Worm (Caenorhabditis elegans): ENCODE measurements around the gene slc-25A26.

- no peak for TF ChIP-seq lin-1 (GFP tag; IDR thresholded peaks at IDR 0.05)
- no peak for TF ChIP-seq F37D6.2 (tag; optimal IDR thresholded peaks at IDR 0.05)
- no peak for TF ChIP-seq tra-1 (GFP tag; IDR thresholded peaks at IDR 0.05)
- no peak for TF ChIP-seq madf-9 (GFP tag; conservative IDR thresholded peaks at IDR 0.05)
- TF ChIP-seq pha-4 (GFP tag; IDR thresholded peaks at IDR 0.05) = no peak
- no peak for TF ChIP-seq pha-4 (tag; optimal IDR thresholded peaks at IDR 0.05)
- TF ChIP-seq ceh-62 (tag; optimal IDR thresholded peaks at IDR 0.05) = no peak
- no peak for TF ChIP-seq ztf-11 (tag; optimal IDR thresholded peaks at IDR 0.05)
Measured at ce11 chrIV:8921956-8922355, 8.3 kb upstream of the slc-25A26 start, which contains the start of gene D1046.16.
